Worm (Caenorhabditis elegans) whole organism, early embryonic: ENCODE data around the gene H38K22.9.

Experiments used
- B0310.2 ChIP-seq: sonication (generic microtip); optimal IDR thresholded peaks from 2 replicates; lab custom pipeline; 2016; ENCODE audit warnings: mild to moderate bottlenecking, missing genetic modification characterization, missing compliant biosample characterization
- F13C5.2 ChIP-seq: sonication (generic microtip); optimal IDR thresholded peaks from 2 replicates; lab custom pipeline; 2017; ENCODE audit warnings: mild to moderate bottlenecking, missing genetic modification characterization, inconsistent platforms, missing compliant biosample characterization
- aly-1 ChIP-seq: sonication (generic microtip); optimal IDR thresholded peaks from 2 replicates; lab custom pipeline; 2016; ENCODE audit warnings: missing genetic modification characterization, missing compliant biosample characterization
- ama-1 ChIP-seq: fragments of 150-350 bp; optimal IDR thresholded peaks from 2 replicates; lab custom pipeline; 2014
- ceh-13 ChIP-seq: fragments of 200-800 bp; sonication (Bioruptor generic); optimal IDR thresholded peaks from 2 replicates; lab custom pipeline; 2018; ENCODE audit warnings: mild to moderate bottlenecking, missing genetic modification characterization, missing compliant biosample characterization
- ceh-36 ChIP-seq: sonication (generic microtip); optimal IDR thresholded peaks from 2 replicates; lab custom pipeline; 2016; ENCODE audit warnings: missing genetic modification characterization, inconsistent platforms, missing compliant biosample characterization
- ets-7 ChIP-seq: sonication (generic microtip); optimal IDR thresholded peaks from 2 replicates; lab custom pipeline; 2016; ENCODE audit warnings: missing genotype, missing genetic modification characterization, missing compliant biosample characterization
- flt-1 ChIP-seq: fragments of 200-800 bp; sonication (Bioruptor generic); IDR thresholded peaks from 2 replicates; pipeline ENCODE4 v1.3.6; 2022; ENCODE audit warnings: missing genetic modification characterization, missing compliant biosample characterization
- hmbx-1 ChIP-seq: sonication (generic microtip); optimal IDR thresholded peaks from 2 replicates; lab custom pipeline; 2016; ENCODE audit warnings: mild to moderate bottlenecking, missing genetic modification characterization, missing compliant biosample characterization
- hmg-4 ChIP-seq: fragments of 200-800 bp; sonication (Bioruptor generic); optimal IDR thresholded peaks from 2 replicates; lab custom pipeline; 2018; ENCODE audit warnings: mild to moderate bottlenecking, missing genetic modification characterization, missing compliant biosample characterization
- hnd-1 ChIP-seq: sonication (generic microtip); optimal IDR thresholded peaks from 2 replicates; lab custom pipeline; 2016; ENCODE audit warnings: missing genetic modification characterization, missing compliant biosample characterization
- pes-1 ChIP-seq: fragments of 200-800 bp; sonication (Bioruptor generic); IDR thresholded peaks from 2 replicates; pipeline ENCODE4 v1.3.6; 2022; ENCODE audit warnings: missing genetic modification reagents, missing genetic modification characterization, missing compliant biosample characterization
- scrt-1 ChIP-seq: fragments of 200-800 bp; sonication (Bioruptor generic); IDR thresholded peaks from 2 replicates; pipeline ENCODE4 v1.3.6; 2022; ENCODE audit warnings: missing genetic modification characterization, missing compliant biosample characterization
- sea-1 ChIP-seq: fragments of 200-800 bp; sonication (Bioruptor generic); conservative IDR thresholded peaks from 2 replicates; pipeline ENCODE4 v1.3.6; 2022; ENCODE audit warnings: missing genetic modification characterization, missing compliant biosample characterization
- tbx-11 ChIP-seq: fragments of 200-800 bp; sonication (Bioruptor generic); IDR thresholded peaks from 2 replicates; pipeline ENCODE4 v1.3.6; 2022; ENCODE audit warnings: missing genetic modification characterization, missing compliant biosample characterization
- tbx-37 ChIP-seq: fragments of 200-800 bp; sonication (Bioruptor generic); conservative IDR thresholded peaks from 2 replicates; pipeline ENCODE4 v1.3.6; 2022; ENCODE audit warnings: missing genetic modification reagents, missing genetic modification characterization, missing compliant biosample characterization
- tra-4 ChIP-seq: sonication (generic microtip); optimal IDR thresholded peaks from 2 replicates; lab custom pipeline; 2017; ENCODE audit warnings: missing genetic modification characterization, missing compliant biosample characterization

The H38K22.9 gene

DNA sequence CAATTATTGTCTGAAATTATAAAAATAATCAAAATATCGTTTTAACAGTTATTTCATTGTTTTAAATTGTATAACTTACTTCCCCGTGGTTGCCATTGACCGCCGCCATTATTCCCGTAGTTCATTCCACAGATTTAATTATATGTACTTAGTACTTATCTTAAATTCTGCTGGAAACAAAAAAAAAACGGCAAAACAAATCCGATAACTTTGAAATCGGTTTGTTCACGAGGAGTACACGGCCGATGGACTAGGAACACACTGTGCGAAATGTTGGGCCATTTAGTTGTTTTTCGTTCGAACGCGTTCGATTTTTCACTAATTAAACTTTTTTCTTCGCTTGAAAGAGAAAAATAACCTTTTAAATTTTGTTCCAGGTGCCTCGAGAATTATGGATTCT, 19.1 kb downstream of the H38K22.9 start, which contains the start of the genes B0285.3 and lcmt-1:
TSS of gene B0285.3 (minus strand) at position 267 of the 400 bp plus-strand sequence.
TSS of gene lcmt-1 (plus strand) at position 377 of the 400 bp plus-strand sequence.
- TF ChIP-seq tbx-11 (GFP tag; lab: Robert Waterston, UW) = no peak
- 0 out of 2 replicates have a peak, but pooled peaks have one; percentile 28 for TF ChIP-seq tbx-37 (GFP tag; lab: Robert Waterston, UW)
- TF ChIP-seq hmbx-1 (tag; lab: Kevin White, UChicago) = no peak
- no peak for TF ChIP-seq B0310.2 (tag; lab: Kevin White, UChicago)
- TF ChIP-seq ceh-36 = no peak
- TF ChIP-seq ets-7 = no peak

- TF ChIP-seq B0310.2 (tag; lab: Kevin White, UChicago) (no peak), F13C5.2 (tag; lab: Kevin White, UChicago) (no peak), ceh-13 (GFP tag; lab: Kevin White, UChicago) (no peak), tbx-11 (GFP tag; lab: Robert Waterston, UW) (no peak), ets-7 (no peak), ama-1 (lab: Kevin White, UChicago) (no peak), hnd-1 (tag; lab: Kevin White, UChicago) (no peak), tra-4 (tag; lab: Kevin White, UChicago) (no peak), aly-1 (tag; lab: Kevin White, UChicago) (no peak), hmbx-1 (tag; lab: Kevin White, UChicago) (no peak), sea-1 (no peak), pes-1 (GFP tag; lab: Robert Waterston, UW) (no peak), hmg-4 (GFP tag; lab: Kevin White, UChicago) (no peak), tbx-37 (GFP tag; lab: Robert Waterston, UW) (no peak), scrt-1 (GFP tag; lab: Robert Waterston, UW) (no peak), ceh-36 (no peak)
Observed at ce11 chrIII:4345034-4345433, 21.1 kb downstream of the H38K22.9 start, which contains the start of gene hse-5. Gene hse-5, plus strand, starts transcription at chrIII:4345334.

DNA sequence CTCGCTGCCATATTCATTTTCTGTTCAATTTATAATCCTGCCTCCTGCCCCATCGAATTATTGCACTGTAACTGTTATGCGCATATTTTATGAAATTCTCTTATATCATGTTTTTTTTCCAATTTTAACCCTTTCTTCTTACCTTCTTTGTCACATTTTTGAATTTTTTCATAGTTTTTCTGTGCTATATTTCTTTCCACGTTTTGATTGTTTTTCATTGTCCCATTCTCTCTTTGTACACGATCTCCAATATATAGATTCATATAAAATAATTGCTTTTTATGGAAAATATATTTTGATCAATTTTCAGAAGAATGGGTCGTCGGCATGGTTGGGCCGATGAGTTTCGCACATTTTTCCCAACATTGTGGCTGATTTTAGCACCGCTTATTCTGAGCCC, 25.8 kb downstream of the H38K22.9 start, which contains the start of gene B0285.6:
TSS of gene B0285.6 (plus strand) at position 301 of the 400 bp plus-strand sequence.
- TF ChIP-seq F13C5.2 (tag; lab: Kevin White, UChicago) (no peak), hmbx-1 (tag; lab: Kevin White, UChicago) (no peak), tbx-11 (GFP tag; lab: Robert Waterston, UW) (no peak), ama-1 (lab: Kevin White, UChicago) (no peak), aly-1 (tag; lab: Kevin White, UChicago) (no peak), tbx-37 (GFP tag; lab: Robert Waterston, UW) (no peak), sea-1 (no peak), flt-1 (GFP tag; lab: Robert Waterston, UW) (no peak), ets-7 (no peak)

DNA sequence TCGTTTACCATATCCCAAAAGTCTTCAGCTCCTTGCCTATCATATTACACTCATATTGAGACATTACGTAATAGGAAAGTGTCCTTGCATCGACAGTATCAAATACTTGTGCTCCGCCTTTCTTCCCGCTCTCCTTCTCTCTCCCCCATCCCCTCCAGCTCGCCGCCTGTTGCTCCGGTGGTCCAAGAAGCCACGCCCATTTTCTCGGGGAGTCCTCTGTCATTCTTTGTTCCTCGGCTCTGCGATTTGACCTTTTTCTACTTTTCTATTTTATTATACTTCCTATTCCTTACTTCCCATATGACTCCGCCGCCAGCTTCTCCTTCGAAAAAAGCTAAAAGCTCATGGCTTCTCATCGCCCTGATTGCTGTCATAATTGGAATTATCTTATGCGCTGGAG, 32.4 kb downstream of the H38K22.9 start, which contains the start of gene mnp-1:
TSS of gene mnp-1 (plus strand) at position 211 of the 400 bp plus-strand sequence.
- TF ChIP-seq F13C5.2 (tag; lab: Kevin White, UChicago) (no peak), hmbx-1 (tag; lab: Kevin White, UChicago) (no peak), hmg-4 (GFP tag; lab: Kevin White, UChicago) (no peak), scrt-1 (GFP tag; lab: Robert Waterston, UW) (no peak), tbx-37 (GFP tag; lab: Robert Waterston, UW) (no peak), tra-4 (tag; lab: Kevin White, UChicago) (no peak), sea-1 (no peak), hnd-1 (tag; lab: Kevin White, UChicago) (no peak), aly-1 (tag; lab: Kevin White, UChicago) (no peak), ceh-36 (no peak), ets-7 (no peak), ceh-13 (GFP tag; lab: Kevin White, UChicago) (no peak), pes-1 (GFP tag; lab: Robert Waterston, UW) (no peak), B0310.2 (tag; lab: Kevin White, UChicago) (no peak), ama-1 (lab: Kevin White, UChicago) (no peak)

- TF ChIP-seq hnd-1 (tag; lab: Kevin White, UChicago) (no peak), ceh-13 (GFP tag; lab: Kevin White, UChicago) (no peak), hmg-4 (GFP tag; lab: Kevin White, UChicago) (no peak)
Observed at ce11 chrIII:4357438-4357837, 33.5 kb downstream of the H38K22.9 start.

DNA sequence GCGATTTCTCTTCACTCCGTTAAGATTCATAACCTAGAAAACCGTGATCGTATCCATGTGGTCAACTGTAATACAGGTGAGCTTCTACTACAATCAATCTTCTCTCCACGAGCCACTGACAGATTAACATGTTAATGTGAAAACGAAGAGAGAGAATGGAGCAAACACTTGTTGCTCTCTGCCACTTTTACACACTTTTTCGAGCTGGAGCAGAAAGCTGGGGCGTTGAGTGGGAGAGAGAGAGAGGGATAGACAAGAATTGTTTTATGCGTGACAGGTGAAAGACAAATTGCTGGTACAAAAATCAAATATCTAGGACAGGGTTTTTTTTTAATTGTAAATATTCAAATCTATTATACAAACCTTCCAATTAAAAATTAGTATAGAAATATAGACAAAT, 34.4 kb downstream of the H38K22.9 start:
- TF ChIP-seq hmbx-1 (tag; lab: Kevin White, UChicago) (no peak), hmg-4 (GFP tag; lab: Kevin White, UChicago) (no peak), sea-1 (no peak), tbx-37 (GFP tag; lab: Robert Waterston, UW) (no peak), flt-1 (GFP tag; lab: Robert Waterston, UW) (no peak), aly-1 (tag; lab: Kevin White, UChicago) (no peak), hnd-1 (tag; lab: Kevin White, UChicago) (no peak), tra-4 (tag; lab: Kevin White, UChicago) (no peak), ama-1 (lab: Kevin White, UChicago) (no peak), F13C5.2 (tag; lab: Kevin White, UChicago) (no peak), scrt-1 (GFP tag; lab: Robert Waterston, UW) (no peak), ets-7 (no peak), tbx-11 (GFP tag; lab: Robert Waterston, UW) (no peak), pes-1 (GFP tag; lab: Robert Waterston, UW) (no peak), ceh-13 (GFP tag; lab: Kevin White, UChicago) (no peak), ceh-36 (no peak), B0310.2 (tag; lab: Kevin White, UChicago) (no peak)

DNA sequence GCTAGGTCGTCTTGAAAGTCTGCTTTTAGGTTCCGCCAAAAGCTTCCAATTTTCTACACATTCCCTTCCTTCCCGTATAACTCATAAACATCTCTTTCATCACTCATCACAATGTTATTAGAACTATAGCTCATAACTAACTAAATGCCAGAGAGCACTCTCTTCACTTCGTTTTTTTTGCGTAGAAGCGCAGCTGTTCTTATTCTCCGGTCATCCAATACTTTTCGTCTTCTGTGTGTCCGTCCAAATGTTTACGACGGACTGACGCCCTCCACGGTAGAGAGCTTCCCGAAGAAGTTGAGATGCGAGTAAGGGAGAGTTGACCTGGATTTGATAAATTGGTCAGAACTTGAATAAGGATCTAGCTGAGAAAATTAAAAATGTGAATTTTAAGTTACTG, 35.2 kb downstream of the H38K22.9 start:
- TF ChIP-seq pes-1 (GFP tag; lab: Robert Waterston, UW) = no peak
